Worm (Caenorhabditis elegans): Measurements from ENCODE around the gene T15B12.2.

T15B12.2 gene

ce11 chrIII:5273396-5273857 lies 28.3 kb downstream of the T15B12.2 start, which contains the start of gene ztf-8 (continued):
- TF ChIP-seq efl-1 (GFP tag; optimal IDR thresholded peaks at IDR 0.05), result no peak
- no peak for TF ChIP-seq nhr-27 (tag; optimal IDR thresholded peaks at IDR 0.05)
- TF ChIP-seq let-526 (GFP tag; IDR thresholded peaks at IDR 0.05), result no peak
- TF ChIP-seq tbp1 (GFP tag; optimal IDR thresholded peaks at IDR 0.05), result peak; percentile 13
- no peak for TF ChIP-seq rpc-1 (optimal IDR thresholded peaks at IDR 0.05)
- no peak for TF ChIP-seq rpc-1 (tag; optimal IDR thresholded peaks at IDR 0.05)
- no peak for TF ChIP-seq egl-18 (GFP tag; IDR thresholded peaks at IDR 0.05)
- TF ChIP-seq mcd-1 (GFP tag; IDR thresholded peaks at IDR 0.05), result no peak
- no peak for TF ChIP-seq egrh-3 (GFP tag; IDR thresholded peaks at IDR 0.05)
- no peak for TF ChIP-seq F37B4.10 (GFP tag; IDR thresholded peaks at IDR 0.05)
- no peak for TF ChIP-seq cebp-2 (GFP tag; IDR thresholded peaks at IDR 0.05)
- peak; percentile 10 for TF ChIP-seq F52B5.7 (tag; optimal IDR thresholded peaks at IDR 0.05)
- no peak for TF ChIP-seq Y95B8A.8 (GFP tag; IDR thresholded peaks at IDR 0.05)
- TF ChIP-seq gei-17 (GFP tag; optimal IDR thresholded peaks at IDR 0.05), result no peak
- TF ChIP-seq ztf-28 (GFP tag; IDR thresholded peaks at IDR 0.05), result no peak
- TF ChIP-seq hmg-1.2 (GFP tag; IDR thresholded peaks at IDR 0.05), result peak; percentile 18; the same call in 1 of the 2 replicates
- no peak for TF ChIP-seq snpc-1.3 (tag; optimal IDR thresholded peaks at IDR 0.05; ENCODE audit: insufficient read depth)
- no peak for TF ChIP-seq bed-1 (GFP tag; IDR thresholded peaks at IDR 0.05)
- TF ChIP-seq ztf-3 (GFP tag; optimal IDR thresholded peaks at IDR 0.05), result no peak
- TF ChIP-seq egl-44 (GFP tag; IDR thresholded peaks at IDR 0.05), result no peak
- 0 out of 2 replicates have a peak, but pooled peaks have one; percentile 51 for TF ChIP-seq madf-3 (GFP tag; IDR thresholded peaks at IDR 0.05)
- no peak for TF ChIP-seq bed-2 (GFP tag; IDR thresholded peaks at IDR 0.05)
- no peak for TF ChIP-seq K11D2.4 (GFP tag; IDR thresholded peaks at IDR 0.05)
- no peak for TF ChIP-seq pbrm-1 (GFP tag; IDR thresholded peaks at IDR 0.05)
- no peak for TF ChIP-seq akir-1 (GFP tag; optimal IDR thresholded peaks at IDR 0.05)
- TF ChIP-seq xnd-1 (tag; optimal IDR thresholded peaks at IDR 0.05), result no peak
- TF ChIP-seq tlf-1 (GFP tag; optimal IDR thresholded peaks at IDR 0.05), result peak; percentile 29
- no peak for TF ChIP-seq fkh-3 (tag; optimal IDR thresholded peaks at IDR 0.05)
- TF ChIP-seq hlh-26 (GFP tag; conservative IDR thresholded peaks at IDR 0.05), result no peak
- peak; percentile 65 for TF ChIP-seq madf-6 (GFP tag; IDR thresholded peaks at IDR 0.05)
- TF ChIP-seq nfya-1 (tag; optimal IDR thresholded peaks at IDR 0.05; ENCODE audit: borderline replicate concordance, insufficient read depth), result no peak
- peak; percentile 66; the same call in 1 of the 2 replicates for TF ChIP-seq Y53G8AR.9 (GFP tag; conservative IDR thresholded peaks at IDR 0.05)
- 0 out of 2 replicates have a peak, but pooled peaks have one; percentile 27 for TF ChIP-seq nfyb-1 (GFP tag; IDR thresholded peaks at IDR 0.05)
- TF ChIP-seq attf-5 (GFP tag; optimal IDR thresholded peaks at IDR 0.05), result no peak
- TF ChIP-seq ceh-40 (GFP tag; IDR thresholded peaks at IDR 0.05), result no peak
- peak; percentile 32 for TF ChIP-seq die-1 (tag; optimal IDR thresholded peaks at IDR 0.05)
- TF ChIP-seq F49E8.2 (tag; optimal IDR thresholded peaks at IDR 0.05; ENCODE audit: insufficient read depth), result peak; percentile 75
- TF ChIP-seq ama-1 (optimal IDR thresholded peaks at IDR 0.05), result peak; percentile 37
- peak in 1 of 2 experiments; percentile 5 for TF ChIP-seq ama-1 (GFP tag; optimal IDR thresholded peaks at IDR 0.05)
- TF ChIP-seq B0336.3 (GFP tag; IDR thresholded peaks at IDR 0.05), result peak; percentile 72
- peak; percentile 30 for TF ChIP-seq T26A5.8 (tag; optimal IDR thresholded peaks at IDR 0.05)
- TF ChIP-seq T07F8.4 (tag; optimal IDR thresholded peaks at IDR 0.05), result no peak
- TF ChIP-seq atf-7 (tag; optimal IDR thresholded peaks at IDR 0.05), result peak; percentile 31
- no peak for TF ChIP-seq mel-28 (tag; optimal IDR thresholded peaks at IDR 0.05; ENCODE audit: borderline replicate concordance)
- no peak for TF ChIP-seq hlh-12 (tag; optimal IDR thresholded peaks at IDR 0.05)
- peak; percentile 45 for TF ChIP-seq lin-54 (GFP tag; optimal IDR thresholded peaks at IDR 0.05)
- no peak for TF ChIP-seq Y79H2A.3 (GFP tag; conservative IDR thresholded peaks at IDR 0.05)
- TF ChIP-seq madf-8 (GFP tag; conservative IDR thresholded peaks at IDR 0.05), result no peak
- TF ChIP-seq chd-7 (tag; optimal IDR thresholded peaks at IDR 0.05), result no peak
- no peak for TF ChIP-seq B0019.2 (GFP tag; conservative IDR thresholded peaks at IDR 0.05)
